Fruit fly (Drosophila melanogaster) whole organism, prepupa: ENCODE measurements around the gene CG34451.

Experiments used
- CG32006 ChIP-seq: fragments of 200-800 bp; sonication (Bioruptor generic); optimal IDR thresholded peaks from 3 replicates; lab custom pipeline; 2017; ENCODE audit warnings: missing biosample characterization, mild to moderate bottlenecking, missing genetic modification characterization
- CG6792 ChIP-seq: fragments of 200-800 bp; sonication (Bioruptor generic); optimal IDR thresholded peaks from 3 replicates; lab custom pipeline; 2016; ENCODE audit warnings: missing biosample characterization, missing genetic modification characterization
- CG6854 ChIP-seq: fragments of 200-800 bp; sonication (Bioruptor generic); optimal IDR thresholded peaks from 2 replicates; lab custom pipeline; 2017; ENCODE audit warnings: missing biosample characterization, mild to moderate bottlenecking, missing genetic modification characterization
- Eip75B ChIP-seq: fragments of 200-800 bp; sonication (Bioruptor generic); optimal IDR thresholded peaks from 3 replicates; lab custom pipeline; 2016; ENCODE audit warnings: missing biosample characterization, missing genetic modification characterization
- Ets96B ChIP-seq: fragments of 200-800 bp; optimal IDR thresholded peaks from 2 replicates; lab custom pipeline; 2019; ENCODE audit warnings: missing biosample characterization, mild to moderate bottlenecking, missing genetic modification characterization, moderate library complexity
- Gug ChIP-seq: fragments of 200-800 bp; sonication (Bioruptor generic); IDR thresholded peaks from 2 replicates; pipeline ENCODE4 v1.3.6; 2022; ENCODE audit warnings: missing biosample characterization, missing genetic modification characterization
- Lpt ChIP-seq: fragments of 200-800 bp; sonication (Bioruptor generic); optimal IDR thresholded peaks from 3 replicates; lab custom pipeline; 2016; ENCODE audit warnings: missing biosample characterization, missing genetic modification characterization
- OdsH ChIP-seq: fragments of 200-800 bp; sonication (Bioruptor generic); optimal IDR thresholded peaks from 3 replicates; lab custom pipeline; 2016; ENCODE audit warnings: missing biosample characterization, missing genetic modification characterization
- dsx ChIP-seq: fragments of 200-800 bp; optimal IDR thresholded peaks from 3 replicates; lab custom pipeline; 2019; ENCODE audit warnings: missing biosample characterization, mild to moderate bottlenecking, missing genetic modification characterization, moderate library complexity; ENCODE audit not compliant: poor library complexity, severe bottlenecking
- topi ChIP-seq: fragments of 200-800 bp; sonication (Bioruptor generic); optimal IDR thresholded peaks from 3 replicates; lab custom pipeline; 2016; ENCODE audit warnings: missing biosample characterization, missing genetic modification characterization

dm6 chr3L:15697916-15698315, 6.0 kb upstream of the CG34451 start:
- TF ChIP-seq CG6792 (GFP tag; lab: Kevin White, UChicago) (no peak), topi (GFP tag; lab: Kevin White, UChicago) (no peak), Eip75B (GFP tag; lab: Kevin White, UChicago) (no peak), Ets96B (tag; lab: Kevin White, UChicago) (no peak), Lpt (no peak), OdsH (GFP tag; lab: Kevin White, UChicago) (no peak), dsx (GFP tag; lab: Kevin White, UChicago) (no peak), CG6854 (GFP tag; lab: Kevin White, UChicago) (no peak), CG32006 (GFP tag; lab: Kevin White, UChicago) (no peak), Gug (no peak)
